Worm (Caenorhabditis elegans): ENCODE results near the gene hse-5.

ce11 chrIII:4302293-4302692 lies 42.8 kb upstream of the hse-5 start, which contains the start of gene R10E4.9:
- TF ChIP-seq nhr-11 (tag; optimal IDR thresholded peaks at IDR 0.05) (no peak), pha-4 (GFP tag; IDR thresholded peaks at IDR 0.05) (no peak), pha-4 (tag; optimal IDR thresholded peaks at IDR 0.05) (no peak), unc-130 (GFP tag; optimal IDR thresholded peaks at IDR 0.05) (no peak), lsy-2 (tag; optimal IDR thresholded peaks at IDR 0.05) (no peak), R02D3.7 (tag; optimal IDR thresholded peaks at IDR 0.05) (no peak), F49E8.2 (tag; optimal IDR thresholded peaks at IDR 0.05; ENCODE audit: borderline replicate concordance) (no peak), lin-39 (tag; optimal IDR thresholded peaks at IDR 0.05) (no peak), unc-62 (GFP tag; optimal IDR thresholded peaks at IDR 0.05 in 1 of 2) (no peak), unc-62 (tag; optimal IDR thresholded peaks at IDR 0.05) (no peak), unc-39 (tag; optimal IDR thresholded peaks at IDR 0.05) (no peak), F44E2.7 (GFP tag; IDR thresholded peaks at IDR 0.05) (no peak), mxl-2 (GFP tag; conservative IDR thresholded peaks at IDR 0.05) (no peak)
